Worm (Caenorhabditis elegans) whole organism, L3 larva: ENCODE data around the gene rad-50.

ENCODE experiments used
- fkh-10 ChIP-seq: sonication (generic microtip); optimal IDR thresholded peaks from 2 replicates; lab custom pipeline; 2017; ENCODE audit warnings: missing biosample characterization, missing genetic modification reagents, missing genetic modification characterization
- fos-1 ChIP-seq: fragments of 150-350 bp; optimal IDR thresholded peaks from 2 replicates; lab custom pipeline; 2014; ENCODE audit warnings: missing biosample characterization, missing genetic modification characterization
- nhr-11 ChIP-seq: fragments of 150-350 bp; optimal IDR thresholded peaks from 2 replicates; lab custom pipeline; 2014; ENCODE audit warnings: missing biosample characterization, missing genetic modification characterization
- nhr-25 ChIP-seq: sonication (generic microtip); optimal IDR thresholded peaks from 2 replicates; lab custom pipeline; 2017; ENCODE audit warnings: missing biosample characterization, missing genetic modification characterization
- nhr-28 ChIP-seq: fragments of 150-350 bp; optimal IDR thresholded peaks from 2 replicates; lab custom pipeline; 2014; ENCODE audit warnings: missing biosample characterization, missing genetic modification characterization
- nhr-67 ChIP-seq: fragments of 150-350 bp; optimal IDR thresholded peaks from 2 replicates; lab custom pipeline; 2014; ENCODE audit warnings: missing biosample characterization, missing genetic modification characterization
- pha-4 ChIP-seq: fragments of 150-350 bp; optimal IDR thresholded peaks from 2 replicates; lab custom pipeline; 2014; ENCODE audit warnings: missing biosample characterization, missing genetic modification reagents, missing genetic modification characterization
- zag-1 ChIP-seq: fragments of 150-350 bp; optimal IDR thresholded peaks from 2 replicates; lab custom pipeline; 2014; ENCODE audit warnings: missing biosample characterization, missing genetic modification characterization
- ztf-11 ChIP-seq: fragments of 150-350 bp; optimal IDR thresholded peaks from 2 replicates; lab custom pipeline; 2014; ENCODE audit warnings: missing biosample characterization, missing genetic modification characterization
- ztf-4 ChIP-seq: fragments of 150-350 bp; optimal IDR thresholded peaks from 2 replicates; lab custom pipeline; 2014; ENCODE audit warnings: missing biosample characterization, missing genetic modification characterization

- TF ChIP-seq zag-1 (tag; lab: Kevin White, UChicago) = no peak
- no peak for TF ChIP-seq nhr-28
- TF ChIP-seq nhr-25 (tag; lab: Kevin White, UChicago) = no peak
- no peak for TF ChIP-seq fos-1 (tag; lab: Kevin White, UChicago)
- no peak for TF ChIP-seq nhr-11 (tag; lab: Kevin White, UChicago)
- peak; percentile 95 for TF ChIP-seq pha-4
- no peak for TF ChIP-seq ztf-4 (tag; lab: Kevin White, UChicago)
- TF ChIP-seq ztf-11 (tag; lab: Kevin White, UChicago) = no peak
- no peak for TF ChIP-seq nhr-67 (tag; lab: Kevin White, UChicago)
- TF ChIP-seq fkh-10 (GFP tag; lab: Kevin White, UChicago) = no peak
Measured at ce11 chrV:12288577-12288976, 43.1 kb downstream of the rad-50 start, which contains the start of gene rskd-1.
